Fruit fly (Drosophila melanogaster): ENCODE results near the gene PK1-R.

DNA sequence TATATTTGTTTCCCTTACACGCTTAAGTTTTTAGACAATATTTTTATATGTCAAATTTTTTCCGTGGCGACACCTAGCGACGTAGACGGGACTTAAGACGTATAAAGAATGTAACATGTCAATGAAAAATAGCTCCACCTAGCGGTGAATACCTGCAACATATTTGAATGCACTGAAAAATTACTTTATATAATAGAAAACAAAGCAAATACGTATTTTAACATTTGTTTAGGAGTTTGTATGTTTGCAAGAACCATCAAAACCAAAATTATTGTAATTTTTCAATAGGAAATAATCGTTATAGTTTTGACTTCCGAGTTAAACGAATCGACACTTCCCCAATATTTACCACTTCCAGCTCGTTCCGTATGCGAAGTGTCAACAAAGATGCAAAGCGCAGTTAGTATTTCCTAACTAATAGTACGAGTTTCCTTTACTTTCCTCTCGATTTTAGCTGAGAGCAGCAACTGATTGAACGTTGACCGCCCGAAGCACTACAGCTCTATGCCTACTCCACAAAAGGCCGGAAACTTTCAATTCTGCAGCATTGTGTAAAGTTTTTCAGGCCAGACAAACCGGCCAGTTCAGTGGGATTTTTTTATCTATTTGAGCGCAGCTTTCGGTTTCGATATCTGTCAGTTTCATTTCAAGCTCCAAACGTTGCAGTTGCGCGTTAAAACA lies 13.9 kb downstream of the PK1-R start, which contains the start of gene Npc2b:
- TF ChIP-seq OdsH (GFP tag; optimal IDR thresholded peaks at IDR 0.05) = peak; percentile 30
- TF ChIP-seq CG8119 (GFP tag; IDR thresholded peaks at IDR 0.05) = peak; percentile 69
- no peak for TF ChIP-seq Eip93F (GFP tag; optimal IDR thresholded peaks at IDR 0.05)
- peak; percentile 13 for TF ChIP-seq CG3032 (tag; optimal IDR thresholded peaks at IDR 0.05)
